Fruit fly (Drosophila melanogaster): ENCODE measurements around the gene CG4259.

Gene CG4259

dm6 chr2L:2175930-2176643, 47.0 kb upstream of the CG4259 start (continued):
- no peak for TF ChIP-seq vvl (GFP tag; IDR thresholded peaks at IDR 0.05)
- peak; percentile 68; the same call in 2 of the 3 replicates for TF ChIP-seq CG11695 (GFP tag; IDR thresholded peaks at IDR 0.05)
- TF ChIP-seq onecut (GFP tag; IDR thresholded peaks at IDR 0.05) = no peak
- 0 out of 3 replicates have a peak, but pooled peaks have one; percentile 10 for TF ChIP-seq ci (GFP tag; IDR thresholded peaks at IDR 0.05)
- TF ChIP-seq ewg (GFP tag; optimal IDR thresholded peaks at IDR 0.05) = no peak
- no peak for TF ChIP-seq mam (GFP tag; optimal IDR thresholded peaks at IDR 0.05)
- TF ChIP-seq bigmax (GFP tag; optimal IDR thresholded peaks at IDR 0.05) = no peak
- no peak for TF ChIP-seq CG34224 (GFP tag; IDR thresholded peaks at IDR 0.05; ENCODE audit: partially characterized antibody)
- no peak for TF ChIP-seq Chrac-16 (GFP tag; optimal IDR thresholded peaks at IDR 0.05)
- TF ChIP-seq twi (tag; optimal IDR thresholded peaks at IDR 0.05) = no peak
- TF ChIP-seq CG6689 (GFP tag; IDR thresholded peaks at IDR 0.05) = peak; percentile 29; the same call in 1 of the 2 replicates
- no peak for TF ChIP-seq CG17612 (GFP tag; IDR thresholded peaks at IDR 0.05)
- TF ChIP-seq h (optimal IDR thresholded peaks at IDR 0.05) = no peak
- no peak; the same call in 1 of the 2 replicates for TF ChIP-seq CG11247 (GFP tag; IDR thresholded peaks at IDR 0.05)
- TF ChIP-seq disco-r (GFP tag; optimal IDR thresholded peaks at IDR 0.05) = no peak
- TF ChIP-seq eyg (GFP tag; optimal IDR thresholded peaks at IDR 0.05) = no peak
- peak; percentile 35 for TF ChIP-seq CG17829 (tag; optimal IDR thresholded peaks at IDR 0.05)
- no peak for TF ChIP-seq Dp (GFP tag; optimal IDR thresholded peaks at IDR 0.05)
- TF ChIP-seq hkb (optimal IDR thresholded peaks at IDR 0.05) = no peak
- TF ChIP-seq hkb (GFP tag; IDR thresholded peaks at IDR 0.05) = no peak
- no peak for TF ChIP-seq MESR4 (GFP tag; optimal IDR thresholded peaks at IDR 0.05)
- TF ChIP-seq pnt (GFP tag; optimal IDR thresholded peaks at IDR 0.05) = no peak
- TF ChIP-seq CG7556 (GFP tag; optimal IDR thresholded peaks at IDR 0.05) = peak; percentile 72
- TF ChIP-seq CG10543 (GFP tag; optimal IDR thresholded peaks at IDR 0.05) = peak; percentile 72
- no peak for TF ChIP-seq CG8359 (GFP tag; optimal IDR thresholded peaks at IDR 0.05; ENCODE audit: borderline replicate concordance)
- no peak for TF ChIP-seq Atf3 (GFP tag; optimal IDR thresholded peaks at IDR 0.05)
- no peak for TF ChIP-seq CG31388 (GFP tag; optimal IDR thresholded peaks at IDR 0.05)
- no peak for TF ChIP-seq ac (GFP tag; optimal IDR thresholded peaks at IDR 0.05)
- no peak for TF ChIP-seq gro (GFP tag; optimal IDR thresholded peaks at IDR 0.05)
- no peak for TF ChIP-seq gsb-n (tag; optimal IDR thresholded peaks at IDR 0.05)
- TF ChIP-seq CG10209 (GFP tag; optimal IDR thresholded peaks at IDR 0.05) = peak; percentile 36
- TF ChIP-seq Sox100B (GFP tag; optimal IDR thresholded peaks at IDR 0.05) = peak; percentile 45
- TF ChIP-seq bab2 (GFP tag; optimal IDR thresholded peaks at IDR 0.05) = peak; percentile 34
- TF ChIP-seq CG10959 (GFP tag; IDR thresholded peaks at IDR 0.05) = no peak
- no peak for TF ChIP-seq z (GFP tag; IDR thresholded peaks at IDR 0.05)
- no peak for TF ChIP-seq MBD-R2 (GFP tag; IDR thresholded peaks at IDR 0.05)
- TF ChIP-seq zfh1 (GFP tag; IDR thresholded peaks at IDR 0.05) = no peak
- TF ChIP-seq CG4707 (GFP tag; optimal IDR thresholded peaks at IDR 0.05) = no peak
- TF ChIP-seq ind (GFP tag; optimal IDR thresholded peaks at IDR 0.05) = peak; percentile 24
- TF ChIP-seq C15 (GFP tag; IDR thresholded peaks at IDR 0.05) = no peak
- TF ChIP-seq CG6175 (GFP tag; IDR thresholded peaks at IDR 0.05) = 0 out of 3 replicates have a peak, but pooled peaks have one; percentile 48
- TF ChIP-seq zen (tag; optimal IDR thresholded peaks at IDR 0.05) = no peak
- peak; percentile 46 for TF ChIP-seq bcd (GFP tag; optimal IDR thresholded peaks at IDR 0.05)
- TF ChIP-seq CG3726 (GFP tag; IDR thresholded peaks at IDR 0.05) = no peak
- TF ChIP-seq cas (GFP tag; IDR thresholded peaks at IDR 0.05) = no peak
- TF ChIP-seq Dad (GFP tag; optimal IDR thresholded peaks at IDR 0.05) = no peak
- TF ChIP-seq pan (optimal IDR thresholded peaks at IDR 0.05) = no peak
- peak in 1 of 2 experiments; percentile 46 for TF ChIP-seq pan (GFP tag; optimal IDR thresholded peaks at IDR 0.05 in 1 of 2, IDR thresholded peaks at IDR 0.05 in 1 of 2)
- no peak for TF ChIP-seq CG2199 (GFP tag; IDR thresholded peaks at IDR 0.05)
- peak; percentile 84 for TF ChIP-seq CG11696 (GFP tag; IDR thresholded peaks at IDR 0.05)
- TF ChIP-seq nerfin-2 (GFP tag; IDR thresholded peaks at IDR 0.05; ENCODE audit: partially characterized antibody) = no peak
- TF ChIP-seq CG16779 (GFP tag; IDR thresholded peaks at IDR 0.05) = no peak
